Worm (Caenorhabditis elegans) whole organism, L2 larva: Measurements from ENCODE around the gene F13B12.3.

Experiments used
- C34F6.9 ChIP-seq: fragments of 150-350 bp; optimal IDR thresholded peaks from 2 replicates; lab custom pipeline; 2014; ENCODE audit warnings: missing biosample characterization, missing genetic modification characterization
- Y55F3AM.14 ChIP-seq: fragments of 200-800 bp; sonication (Bioruptor generic); optimal IDR thresholded peaks from 2 replicates; lab custom pipeline; 2018; ENCODE audit warnings: mild to moderate bottlenecking, missing genetic modification characterization, missing compliant biosample characterization
- fos-1 ChIP-seq: fragments of 150-350 bp; optimal IDR thresholded peaks from 2 replicates; lab custom pipeline; 2014; ENCODE audit warnings: missing biosample characterization, missing genetic modification characterization
- mdl-1 ChIP-seq, 2 experiments: fragments of 150-350 bp in 1 of 2; sonication (generic microtip) in 1 of 2; optimal IDR thresholded peaks; 2 replicates each; lab custom pipeline; 2017; ENCODE audit warnings: missing biosample characterization in 2 of 2, missing genetic modification characterization in 2 of 2
- nhr-237 ChIP-seq: fragments of 150-350 bp; optimal IDR thresholded peaks from 2 replicates; lab custom pipeline; 2014; ENCODE audit warnings: missing biosample characterization, missing genetic modification characterization
- nhr-77 ChIP-seq: fragments of 150-350 bp; optimal IDR thresholded peaks from 2 replicates; lab custom pipeline; 2014; ENCODE audit warnings: missing biosample characterization, missing genetic modification characterization
- zag-1 ChIP-seq: fragments of 150-350 bp; optimal IDR thresholded peaks from 2 replicates; lab custom pipeline; 2014; ENCODE audit warnings: missing biosample characterization, missing genetic modification characterization
- ztf-11 ChIP-seq: sonication (generic microtip); optimal IDR thresholded peaks from 2 replicates; lab custom pipeline; 2017; ENCODE audit warnings: missing biosample characterization, missing genetic modification characterization

DNA sequence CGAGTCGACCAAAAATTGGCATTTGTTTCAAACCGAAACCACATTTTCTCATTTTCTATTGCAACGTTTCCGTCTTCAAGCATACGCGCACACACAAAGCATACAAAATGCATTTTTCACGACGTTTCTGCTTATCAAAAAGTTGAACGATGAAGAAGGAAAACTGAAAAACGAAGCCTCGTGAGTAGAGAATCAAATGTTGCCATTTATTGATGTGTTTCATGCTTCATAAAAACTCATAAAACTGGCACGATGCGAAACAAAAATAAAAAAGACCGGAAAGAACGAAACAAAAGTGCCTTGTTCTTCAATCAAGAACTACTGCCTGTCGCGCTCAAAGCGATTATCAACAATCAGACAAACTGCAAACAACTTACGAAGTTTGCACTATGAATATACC, 18.5 kb upstream of the F13B12.3 start:
- TF ChIP-seq Y55F3AM.14 (GFP tag; lab: Kevin White, UChicago) (no peak), zag-1 (tag; lab: Kevin White, UChicago) (no peak), C34F6.9 (no peak), ztf-11 (tag; lab: Kevin White, UChicago) (no peak), nhr-77 (tag; lab: Kevin White, UChicago) (no peak), mdl-1 (tag; optimal IDR thresholded peaks at IDR 0.05; lab: Kevin White, UChicago) (no peak), nhr-237 (tag; lab: Kevin White, UChicago) (no peak), fos-1 (peak; percentile 71)
